Worm (Caenorhabditis elegans) whole organism, L4 larva: ENCODE results near the gene hil-6.

ENCODE experiments used
- D1046.2 ChIP-seq: fragments of 200-800 bp; sonication (Bioruptor generic); IDR thresholded peaks from 2 replicates; pipeline ENCODE4 v1.3.6; 2022; ENCODE audit warnings: missing genetic modification characterization, missing compliant biosample characterization
- Y105C5A.15 ChIP-seq: fragments of 200-800 bp; sonication (Bioruptor generic); IDR thresholded peaks from 2 replicates; pipeline ENCODE4 v1.3.6; 2022; ENCODE audit warnings: missing genetic modification characterization, missing compliant biosample characterization
- Y5F2A.4 ChIP-seq: fragments of 200-800 bp; sonication (Bioruptor generic); optimal IDR thresholded peaks from 2 replicates; lab custom pipeline; 2018; ENCODE audit warnings: mild to moderate bottlenecking, missing genetic modification characterization, missing compliant biosample characterization
- ctbp-1 ChIP-seq: fragments of 200-800 bp; sonication (Bioruptor generic); IDR thresholded peaks from 2 replicates; pipeline ENCODE4 v1.3.6; 2022; ENCODE audit warnings: missing genetic modification reagents, missing genetic modification characterization, missing compliant biosample characterization
- daf-16 ChIP-seq, 3 experiments: sonication (generic microtip); optimal IDR thresholded peaks; 2 replicates each; lab custom pipeline; 2016 to 2017; ENCODE audit warnings: missing genetic modification characterization in 3 of 3, missing genetic modification reagents in 3 of 3, mild to moderate bottlenecking in 2 of 3, missing compliant biosample characterization in 2 of 3, missing biosample characterization in 1 of 3, moderate library complexity in 1 of 3
- daf-19 ChIP-seq: fragments of 200-800 bp; sonication (Bioruptor generic); conservative IDR thresholded peaks from 2 replicates; pipeline ENCODE4 v1.3.6; 2022; ENCODE audit warnings: missing genetic modification characterization, missing compliant biosample characterization
- daf-8 ChIP-seq: fragments of 200-800 bp; sonication (Bioruptor generic); IDR thresholded peaks from 2 replicates; pipeline ENCODE4 v1.3.6; 2022; ENCODE audit warnings: missing genetic modification characterization, missing compliant biosample characterization
- dmd-6 ChIP-seq: fragments of 200-800 bp; sonication (Bioruptor generic); IDR thresholded peaks from 2 replicates; pipeline ENCODE4 v1.3.6; 2022; ENCODE audit warnings: missing genetic modification reagents, missing genetic modification characterization, missing compliant biosample characterization
- duxl-1 ChIP-seq: sonication (generic microtip); optimal IDR thresholded peaks from 2 replicates; lab custom pipeline; 2016; ENCODE audit warnings: mild to moderate bottlenecking, missing genetic modification characterization, moderate library complexity, missing compliant biosample characterization; ENCODE audit not compliant: poor library complexity
- dve-1 ChIP-seq: sonication (generic microtip); optimal IDR thresholded peaks from 2 replicates; lab custom pipeline; 2017; ENCODE audit warnings: antibody characterized with exemption, mild to moderate bottlenecking, missing genetic modification characterization, missing compliant biosample characterization; ENCODE audit not compliant: insufficient read depth
- egl-27 ChIP-seq: sonication (generic microtip); optimal IDR thresholded peaks from 3 replicates; lab custom pipeline; 2017; ENCODE audit warnings: missing biosample characterization, missing genetic modification reagents, missing genetic modification characterization
- fkh-10 ChIP-seq: fragments of 150-350 bp; optimal IDR thresholded peaks from 2 replicates; lab custom pipeline; 2014; ENCODE audit warnings: missing biosample characterization, missing genetic modification reagents, missing genetic modification characterization
- hif-1 ChIP-seq, 2 experiments: sonication (generic microtip); optimal IDR thresholded peaks; 2 replicates each; lab custom pipeline; 2016 to 2017; ENCODE audit warnings: missing compliant biosample characterization in 2 of 2, missing genetic modification characterization in 2 of 2, missing genetic modification reagents in 2 of 2, missing genotype in 2 of 2, mild to moderate bottlenecking in 1 of 2
- hlh-11 ChIP-seq: fragments of 200-800 bp; sonication (Bioruptor generic); optimal IDR thresholded peaks from 2 replicates; lab custom pipeline; 2018; ENCODE audit warnings: mild to moderate bottlenecking, missing genetic modification characterization, missing compliant biosample characterization
- hmg-1.1 ChIP-seq: fragments of 200-800 bp; sonication (Bioruptor generic); IDR thresholded peaks from 2 replicates; pipeline ENCODE4 v1.3.6; 2022; ENCODE audit warnings: missing genetic modification reagents, missing genetic modification characterization, missing compliant biosample characterization
- lin-15B ChIP-seq: fragments of 150-350 bp; sonication (generic microtip); optimal IDR thresholded peaks from 3 replicates; lab custom pipeline; 2014; ENCODE audit warnings: missing biosample characterization, missing genetic modification characterization
- lin-38 ChIP-seq: fragments of 200-800 bp; sonication (Bioruptor generic); IDR thresholded peaks from 2 replicates; pipeline ENCODE4 v1.3.6; 2022; ENCODE audit warnings: missing genetic modification reagents, missing genetic modification characterization, missing compliant biosample characterization
- lsy-2 ChIP-seq, 2 experiments: fragments of 150-350 bp in 1 of 2; sonication (generic microtip) in 1 of 2; optimal IDR thresholded peaks; 2 replicates each; lab custom pipeline; 2014 to 2017; ENCODE audit warnings: missing biosample characterization in 2 of 2, missing genetic modification characterization in 2 of 2
- mep-1 ChIP-seq: fragments of 150-350 bp; sonication (generic microtip); optimal IDR thresholded peaks from 3 replicates; lab custom pipeline; 2014; ENCODE audit warnings: missing biosample characterization, missing genetic modification characterization
- mes-2 ChIP-seq: sonication (generic microtip); optimal IDR thresholded peaks from 2 replicates; lab custom pipeline; 2016; ENCODE audit warnings: missing genotype, mild to moderate bottlenecking, missing genetic modification characterization, missing compliant biosample characterization; ENCODE audit not compliant: poor library complexity, severe bottlenecking
- mxl-2 ChIP-seq: fragments of 200-800 bp; sonication (Bioruptor generic); conservative IDR thresholded peaks from 2 replicates; pipeline ENCODE4 v1.3.6; 2022; ENCODE audit warnings: missing genetic modification reagents, missing genetic modification characterization, missing compliant biosample characterization
- nhr-102 ChIP-seq: sonication (generic microtip); optimal IDR thresholded peaks from 2 replicates; lab custom pipeline; 2016; ENCODE audit warnings: mild to moderate bottlenecking, missing genetic modification characterization, moderate library complexity, missing compliant biosample characterization
- nhr-11 ChIP-seq: fragments of 150-350 bp; optimal IDR thresholded peaks from 2 replicates; lab custom pipeline; 2014; ENCODE audit warnings: missing biosample characterization, missing genetic modification characterization
- nhr-111 ChIP-seq: fragments of 200-800 bp; sonication (Bioruptor generic); optimal IDR thresholded peaks from 2 replicates; lab custom pipeline; 2018; ENCODE audit warnings: mild to moderate bottlenecking, missing genetic modification characterization, missing compliant biosample characterization
- nhr-28 ChIP-seq: fragments of 150-350 bp; optimal IDR thresholded peaks from 2 replicates; lab custom pipeline; 2014; ENCODE audit warnings: missing biosample characterization, missing genetic modification characterization
- nhr-42 ChIP-seq: fragments of 200-800 bp; sonication (Bioruptor generic); IDR thresholded peaks from 2 replicates; pipeline ENCODE4 v1.3.6; 2022; ENCODE audit warnings: missing genetic modification characterization, missing compliant biosample characterization
- pha-4 ChIP-seq, 2 experiments: fragments of 150-350 bp in 1 of 2; fragments of 200-800 bp in 1 of 2; sonication (Bioruptor generic) in 1 of 2; IDR thresholded peaks in 1 of 2; optimal IDR thresholded peaks in 1 of 2; 2 replicates each; pipeline versions ENCODE4 v1.3.6 to Lab custom; 2014 to 2022; ENCODE audit warnings: missing genetic modification characterization in 2 of 2, missing genetic modification reagents in 2 of 2, missing biosample characterization in 1 of 2, missing compliant biosample characterization in 1 of 2
- pqm-1 ChIP-seq: sonication (generic microtip); optimal IDR thresholded peaks from 2 replicates; lab custom pipeline; 2017; ENCODE audit warnings: missing biosample characterization, missing genetic modification characterization
- sdz-12 ChIP-seq: fragments of 200-800 bp; sonication (Bioruptor generic); optimal IDR thresholded peaks from 2 replicates; lab custom pipeline; 2018; ENCODE audit warnings: mild to moderate bottlenecking, missing genetic modification characterization, missing compliant biosample characterization
- skn-1 ChIP-seq: fragments of 150-350 bp; optimal IDR thresholded peaks from 2 replicates; lab custom pipeline; 2014; ENCODE audit warnings: missing biosample characterization, missing genetic modification characterization
- spr-1 ChIP-seq: sonication (generic microtip); optimal IDR thresholded peaks from 2 replicates; lab custom pipeline; 2016; ENCODE audit warnings: mild to moderate bottlenecking, missing genetic modification characterization, missing compliant biosample characterization
- unc-130 ChIP-seq: sonication (generic microtip); optimal IDR thresholded peaks from 2 replicates; lab custom pipeline; 2016; ENCODE audit warnings: missing genetic modification reagents, missing genetic modification characterization, missing compliant biosample characterization
- unc-62 ChIP-seq, 3 experiments: fragments of 150-350 bp in 1 of 3; sonication (generic microtip); optimal IDR thresholded peaks in 2 of 3; peaks in 1 of 3; 1 replicate in 1 of 3; 2 replicates in 2 of 3; lab custom pipeline; 2014 to 2017; ENCODE audit warnings: missing biosample characterization in 3 of 3, missing genetic modification characterization in 3 of 3, missing genetic modification reagents in 3 of 3, missing genotype in 1 of 3

hil-6 gene

DNA sequence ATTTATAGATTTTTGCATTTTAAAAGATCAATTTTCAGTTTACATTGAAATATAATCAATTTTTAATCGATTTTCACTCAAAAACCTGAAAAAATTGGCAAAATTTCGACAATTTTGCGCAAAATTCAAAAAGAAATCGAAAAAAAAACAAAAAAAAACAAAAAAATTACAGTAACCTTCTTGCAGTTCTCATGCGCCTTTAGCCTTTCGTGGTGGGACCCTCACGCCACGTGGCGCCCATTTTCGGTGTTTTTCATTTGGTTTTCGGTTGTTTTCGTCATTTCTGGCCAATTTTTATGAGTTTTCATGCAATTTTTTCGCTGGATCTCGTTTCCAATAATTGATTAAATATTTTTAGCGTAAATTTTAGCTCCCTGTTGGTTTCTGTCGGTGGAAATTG, 36.1 kb upstream of the hil-6 start:
- TF ChIP-seq egl-27 (tag; lab: Kevin White, UChicago) (no peak), pqm-1 (tag; lab: Kevin White, UChicago) (no peak), lsy-2 (tag; optimal IDR thresholded peaks at IDR 0.05; lab: Kevin White, UChicago) (peak in 1 of 2 experiments; percentile 40), lin-38 (peak; percentile 31; the same call in 1 of the 2 replicates), unc-130 (GFP tag; lab: Kevin White, UChicago) (peak; percentile 58)

DNA sequence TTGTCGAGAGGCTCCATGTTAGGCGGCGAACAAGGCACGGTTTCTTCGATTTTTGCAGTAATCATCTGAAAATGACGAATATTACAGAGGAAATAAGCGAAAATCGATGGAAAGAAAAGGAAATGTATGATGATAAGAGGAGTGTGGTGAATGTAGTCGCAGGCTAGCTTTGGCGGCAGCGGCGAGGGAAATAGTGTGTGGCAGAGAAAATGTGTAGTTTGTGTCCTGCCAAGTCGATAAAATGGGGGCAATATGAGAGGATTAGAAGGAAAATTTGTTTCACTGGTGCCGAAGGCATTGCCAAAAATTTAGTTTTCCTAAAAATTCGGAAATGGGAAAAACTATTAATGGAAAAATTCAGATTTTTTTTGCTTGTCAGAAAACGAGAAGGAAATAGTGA, 35.4 kb upstream of the hil-6 start, which contains the start of gene nhr-86:
nhr-86 (minus strand) TSS at position 71 of the 400 bp plus-strand sequence.
- TF ChIP-seq daf-8 (GFP tag; lab: Robert Waterston, UW) (no peak), spr-1 (tag; lab: Kevin White, UChicago) (no peak), dmd-6 (peak; percentile 16; the same call in 1 of the 2 replicates), nhr-11 (no peak), mep-1 (tag; lab: Kevin White, UChicago) (peak; percentile 3), nhr-28 (tag; lab: Kevin White, UChicago) (peak; percentile 99), ctbp-1 (GFP tag; lab: Robert Waterston, UW) (no peak), hif-1 (tag; optimal IDR thresholded peaks at IDR 0.05; lab: Kevin White, UChicago) (peak in 1 of 2 experiments; percentile 12), lin-15B (tag; lab: Kevin White, UChicago) (no peak), fkh-10 (no peak), D1046.2 (no peak), Y105C5A.15 (no peak), hmg-1.1 (0 out of 2 replicates have a peak, but pooled peaks have one; percentile 12), duxl-1 (no peak), mes-2 (tag; lab: Kevin White, UChicago) (peak; percentile 13), skn-1 (tag; lab: Kevin White, UChicago) (no peak), sdz-12 (GFP tag; lab: Kevin White, UChicago) (no peak), pqm-1 (tag; lab: Kevin White, UChicago) (peak; percentile 19), nhr-42 (GFP tag; lab: Robert Waterston, UW) (no peak), daf-16 (GFP tag; optimal IDR thresholded peaks at IDR 0.05; lab: Kevin White, UChicago) (no peak), daf-16 (tag; optimal IDR thresholded peaks at IDR 0.05; lab: Kevin White, UChicago) (peak; percentile 7), hlh-11 (peak; percentile 25), unc-62 (GFP tag; optimal IDR thresholded peaks at IDR 0.05 in 1 of 2; lab: Kevin White, UChicago) (peak in 1 of 2 experiments; percentile 33), unc-62 (tag; optimal IDR thresholded peaks at IDR 0.05; lab: Kevin White, UChicago) (no peak), Y5F2A.4 (GFP tag; lab: Kevin White, UChicago) (no peak), daf-19 (GFP tag; lab: Robert Waterston, UW) (no peak), dve-1 (tag; lab: Kevin White, UChicago) (peak; percentile 10)

DNA sequence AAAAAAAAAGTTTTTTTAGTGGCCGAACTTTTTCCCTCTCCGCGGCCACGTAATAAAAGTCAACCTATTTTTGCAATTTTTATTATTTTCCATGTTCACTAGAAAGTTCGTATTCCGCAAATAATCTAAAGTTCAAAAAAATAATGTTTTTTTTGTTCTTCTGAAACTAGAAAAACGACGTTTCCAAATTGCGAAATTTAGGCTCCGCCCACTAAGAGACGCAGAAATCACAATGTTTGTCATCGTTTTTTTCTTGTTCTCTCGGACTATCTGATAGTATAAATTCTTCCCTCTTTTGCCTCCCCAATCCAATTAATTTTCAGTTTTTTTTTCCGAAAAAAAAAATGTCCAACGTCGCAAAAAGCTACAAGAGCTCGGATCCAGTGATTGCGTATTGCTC, 26.0 kb upstream of the hil-6 start, which contains the start of gene comt-3:
comt-3 (plus strand) TSS at position 214 of the 400 bp plus-strand sequence.
- peak; percentile 29 for TF ChIP-seq pqm-1 (tag; lab: Kevin White, UChicago)
- TF ChIP-seq nhr-102 (tag; lab: Kevin White, UChicago): no peak
- TF ChIP-seq nhr-111 (GFP tag; lab: Kevin White, UChicago): no peak
- TF ChIP-seq pha-4 (GFP tag; IDR thresholded peaks at IDR 0.05; lab: Robert Waterston, UW): no peak
- TF ChIP-seq pha-4 (tag; optimal IDR thresholded peaks at IDR 0.05; lab: Kevin White, UChicago): no peak
- peak; percentile 30 for TF ChIP-seq nhr-28 (tag; lab: Kevin White, UChicago)
- no peak for TF ChIP-seq mxl-2 (GFP tag; lab: Robert Waterston, UW)
